Worm (Caenorhabditis elegans) whole organism, L4 larva: ENCODE data around the gene cyp-37B1.

Experiments
- ceh-82 ChIP-seq: sonication (generic microtip); optimal IDR thresholded peaks from 2 replicates; lab custom pipeline; 2017; ENCODE audit warnings: missing biosample characterization, missing genetic modification characterization
- ctbp-1 ChIP-seq: fragments of 200-800 bp; sonication (Bioruptor generic); IDR thresholded peaks from 2 replicates; pipeline ENCODE4 v1.3.6; 2022; ENCODE audit warnings: missing genetic modification reagents, missing genetic modification characterization, missing compliant biosample characterization
- dmd-6 ChIP-seq: fragments of 200-800 bp; sonication (Bioruptor generic); IDR thresholded peaks from 2 replicates; pipeline ENCODE4 v1.3.6; 2022; ENCODE audit warnings: missing genetic modification reagents, missing genetic modification characterization, missing compliant biosample characterization
- egl-27 ChIP-seq: sonication (generic microtip); optimal IDR thresholded peaks from 3 replicates; lab custom pipeline; 2017; ENCODE audit warnings: missing biosample characterization, missing genetic modification reagents, missing genetic modification characterization
- fkh-10 ChIP-seq: fragments of 150-350 bp; optimal IDR thresholded peaks from 2 replicates; lab custom pipeline; 2014; ENCODE audit warnings: missing biosample characterization, missing genetic modification reagents, missing genetic modification characterization
- hlh-30 ChIP-seq: sonication (generic microtip); optimal IDR thresholded peaks from 2 replicates; lab custom pipeline; 2017; ENCODE audit warnings: antibody characterized with exemption, mild to moderate bottlenecking, missing genetic modification characterization, missing compliant biosample characterization; ENCODE audit not compliant: insufficient read depth
- php-3 ChIP-seq: fragments of 200-800 bp; sonication (Bioruptor generic); IDR thresholded peaks from 2 replicates; pipeline ENCODE4 v1.3.6; 2022; ENCODE audit warnings: missing genetic modification reagents, missing genetic modification characterization, missing compliant biosample characterization
- pqm-1 ChIP-seq: sonication (generic microtip); optimal IDR thresholded peaks from 2 replicates; lab custom pipeline; 2017; ENCODE audit warnings: missing biosample characterization, missing genetic modification characterization

DNA sequence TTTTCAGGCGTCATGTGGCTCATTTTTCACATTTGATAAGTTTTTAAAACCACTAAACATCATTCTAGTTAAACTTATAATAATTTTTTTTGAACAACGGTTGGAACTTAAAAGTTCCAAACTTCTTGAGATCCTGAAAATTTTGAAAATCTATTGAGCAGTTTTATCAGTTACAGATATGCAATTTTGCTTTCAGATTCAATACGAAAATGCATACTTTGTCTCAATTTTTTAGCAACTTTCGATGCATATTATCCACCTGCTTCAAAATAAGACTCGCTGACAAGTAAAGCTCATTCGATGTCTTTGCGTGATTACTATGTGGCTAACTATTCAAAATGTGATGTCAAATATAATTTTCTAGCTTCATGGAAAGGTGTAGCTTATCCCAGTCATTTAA is 31.3 kb upstream of the cyp-37B1 start, which contains the start of gene srh-95:
- TF ChIP-seq dmd-6 (GFP tag; lab: Robert Waterston, UW) (no peak), egl-27 (tag; lab: Kevin White, UChicago) (no peak), php-3 (GFP tag; lab: Robert Waterston, UW) (no peak), hlh-30 (no peak), ceh-82 (tag; lab: Kevin White, UChicago) (no peak), fkh-10 (no peak), pqm-1 (no peak), ctbp-1 (GFP tag; lab: Robert Waterston, UW) (no peak)
